Worm (Caenorhabditis elegans): Measurements from ENCODE around the gene hil-3.
A peak's percentile ranks its signal among the peaks of the same experiment; 100 is the strongest.

hil-3 gene

DNA sequence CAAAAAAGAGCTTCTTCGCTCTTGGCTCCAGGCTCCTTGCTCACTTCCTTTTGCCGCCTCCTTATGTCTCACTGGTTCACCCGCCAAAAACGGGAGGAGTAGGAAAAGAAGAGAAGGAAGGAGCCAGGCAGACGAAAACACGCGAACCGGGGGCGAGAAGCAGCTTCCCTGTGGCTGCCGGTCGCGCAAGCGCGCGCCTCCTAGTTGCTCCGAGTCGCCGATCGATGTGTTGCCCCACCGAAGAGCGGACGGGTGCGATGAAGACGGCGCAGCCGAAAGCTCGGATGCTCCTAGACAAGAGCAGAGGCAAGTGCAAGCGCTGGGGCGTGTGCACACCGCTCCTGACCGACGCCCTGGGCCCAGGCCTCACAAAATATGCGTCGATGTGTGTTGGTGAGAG, 4.6 kb downstream of the hil-3 start (continued):
- TF ChIP-seq pat-9 (tag; optimal IDR thresholded peaks at IDR 0.05) (no peak), fkh-10 (GFP tag; optimal IDR thresholded peaks at IDR 0.05) (no peak), gmeb-2 (tag; optimal IDR thresholded peaks at IDR 0.05) (no peak), ceh-14 (tag; optimal IDR thresholded peaks at IDR 0.05) (peak; percentile 28), elt-4 (tag; optimal IDR thresholded peaks at IDR 0.05) (peak; percentile 31), ceh-19 (GFP tag; optimal IDR thresholded peaks at IDR 0.05) (peak; percentile 14), odd-2 (tag; optimal IDR thresholded peaks at IDR 0.05) (no peak), syd-9 (tag; optimal IDR thresholded peaks at IDR 0.05) (no peak), rnt-1 (tag; optimal IDR thresholded peaks at IDR 0.05) (no peak), ceh-31 (tag; optimal IDR thresholded peaks at IDR 0.05) (peak; percentile 71), hlh-8 (tag; optimal IDR thresholded peaks at IDR 0.05) (no peak), nhr-11 (tag; optimal IDR thresholded peaks at IDR 0.05) (no peak), sdc-2 (tag; optimal IDR thresholded peaks at IDR 0.05) (peak; percentile 65), ama-1 (optimal IDR thresholded peaks at IDR 0.05) (no peak), ztf-16 (tag; optimal IDR thresholded peaks at IDR 0.05) (no peak), ceh-22 (tag; optimal IDR thresholded peaks at IDR 0.05) (no peak), nfya-1 (tag; optimal IDR thresholded peaks at IDR 0.05) (no peak), hlh-13 (GFP tag; optimal IDR thresholded peaks at IDR 0.05) (no peak), ceh-9 (tag; optimal IDR thresholded peaks at IDR 0.05) (no peak), unc-55 (GFP tag; optimal IDR thresholded peaks at IDR 0.05) (no peak), unc-42 (tag; optimal IDR thresholded peaks at IDR 0.05) (peak; percentile 49), tbx-7 (tag; optimal IDR thresholded peaks at IDR 0.05) (no peak), pha-2 (tag; optimal IDR thresholded peaks at IDR 0.05) (no peak), hlh-30 (tag; optimal IDR thresholded peaks at IDR 0.05; ENCODE audit: insufficient read depth) (no peak), ceh-24 (tag; optimal IDR thresholded peaks at IDR 0.05) (no peak), ceh-2 (tag; optimal IDR thresholded peaks at IDR 0.05) (no peak), K02D7.2 (tag; optimal IDR thresholded peaks at IDR 0.05) (no peak), sox-4 (tag; optimal IDR thresholded peaks at IDR 0.05) (no peak), fkh-6 (tag; optimal IDR thresholded peaks at IDR 0.05) (no peak), dmd-4 (tag; optimal IDR thresholded peaks at IDR 0.05; ENCODE audit: borderline replicate concordance) (no peak), nhr-232 (tag; optimal IDR thresholded peaks at IDR 0.05) (no peak), mec-3 (tag; optimal IDR thresholded peaks at IDR 0.05; ENCODE audit: borderline replicate concordance) (no peak), ttx-3 (tag; optimal IDR thresholded peaks at IDR 0.05) (no peak), lim-6 (tag; optimal IDR thresholded peaks at IDR 0.05) (no peak), ceh-18 (tag; optimal IDR thresholded peaks at IDR 0.05) (peak; percentile 29), fax-1 (tag; optimal IDR thresholded peaks at IDR 0.05) (no peak), F13H6.1 (tag; optimal IDR thresholded peaks at IDR 0.05) (no peak), unc-3 (GFP tag; conservative IDR thresholded peaks at IDR 0.05) (no peak), unc-3 (tag; optimal IDR thresholded peaks at IDR 0.05) (no peak), C38D4.7 (GFP tag; optimal IDR thresholded peaks at IDR 0.05) (no peak), elt-2 (tag; optimal IDR thresholded peaks at IDR 0.05) (no peak), pqm-1 (tag; optimal IDR thresholded peaks at IDR 0.05) (no peak), hlh-6 (tag; optimal IDR thresholded peaks at IDR 0.05) (no peak), madf-2 (tag; optimal IDR thresholded peaks at IDR 0.05) (no peak), ahr-1 (tag; optimal IDR thresholded peaks at IDR 0.05) (no peak), ceh-34 (tag; optimal IDR thresholded peaks at IDR 0.05) (peak; percentile 24), tbx-2 (tag; optimal IDR thresholded peaks at IDR 0.05) (peak; percentile 62), npax-4 (tag; optimal IDR thresholded peaks at IDR 0.05) (no peak)

All from whole organism, late embryonic.